Worm (Caenorhabditis elegans): ENCODE measurements around the gene tbc-17.

ce11 chrII:12756180-12756579 lies 62.0 kb downstream of the tbc-17 start, which contains the start of the genes Y46G5A.7 and Y46G5A.8:
- TF ChIP-seq lin-11 (tag; optimal IDR thresholded peaks at IDR 0.05) (no peak), aly-2 (tag; optimal IDR thresholded peaks at IDR 0.05) (no peak), nhr-11 (tag; optimal IDR thresholded peaks at IDR 0.05) (no peak), F13H6.1 (tag; optimal IDR thresholded peaks at IDR 0.05) (no peak), R02D3.7 (tag; optimal IDR thresholded peaks at IDR 0.05) (no peak), dmd-4 (tag; optimal IDR thresholded peaks at IDR 0.05) (no peak), lin-39 (tag; optimal IDR thresholded peaks at IDR 0.05) (no peak), ZK546.5 (tag; optimal IDR thresholded peaks at IDR 0.05) (no peak)
